Fruit fly (Drosophila melanogaster): ENCODE measurements around the gene CG9705.

CG9705 gene

dm6 chr3L:16801499-16802452, 21.9 kb downstream of the CG9705 start (continued):
- no peak for TF ChIP-seq pan (optimal IDR thresholded peaks at IDR 0.05)
- peak in 1 of 2 experiments; percentile 49 for TF ChIP-seq pan (GFP tag; optimal IDR thresholded peaks at IDR 0.05 in 1 of 2, IDR thresholded peaks at IDR 0.05 in 1 of 2)
- TF ChIP-seq CG32532 (GFP tag; IDR thresholded peaks at IDR 0.05), result no peak
- peak; percentile 61 for TF ChIP-seq PHDP (tag; optimal IDR thresholded peaks at IDR 0.05)
- TF ChIP-seq bab2 (GFP tag; optimal IDR thresholded peaks at IDR 0.05), result peak; percentile 47
- no peak for TF ChIP-seq Poxn (GFP tag; IDR thresholded peaks at IDR 0.05)
- TF ChIP-seq HHEX (GFP tag; optimal IDR thresholded peaks at IDR 0.05), result peak; percentile 45
- no peak for TF ChIP-seq salm (tag; optimal IDR thresholded peaks at IDR 0.05)
- no peak for TF ChIP-seq CG31224 (GFP tag; IDR thresholded peaks at IDR 0.05)
- TF ChIP-seq row (GFP tag; IDR thresholded peaks at IDR 0.05), result peak; percentile 82
- no peak for TF ChIP-seq CG3065 (GFP tag; optimal IDR thresholded peaks at IDR 0.05)
- TF ChIP-seq Taf1 (GFP tag; IDR thresholded peaks at IDR 0.05), result no peak
- TF ChIP-seq sob (GFP tag; IDR thresholded peaks at IDR 0.05), result no peak; the same call in 1 of the 2 replicates
- no peak for TF ChIP-seq abd-A (tag; optimal IDR thresholded peaks at IDR 0.05)
- TF ChIP-seq CG9932 (GFP tag; IDR thresholded peaks at IDR 0.05), result no peak
- TF ChIP-seq Dp (GFP tag; optimal IDR thresholded peaks at IDR 0.05), result no peak
- no peak for TF ChIP-seq fu2 (GFP tag; optimal IDR thresholded peaks at IDR 0.05)
- no peak for TF ChIP-seq ap (GFP tag; IDR thresholded peaks at IDR 0.05)
- no peak for TF ChIP-seq cas (GFP tag; IDR thresholded peaks at IDR 0.05)
- TF ChIP-seq CG7786 (GFP tag; optimal IDR thresholded peaks at IDR 0.05), result peak; percentile 2
- TF ChIP-seq CG16779 (GFP tag; IDR thresholded peaks at IDR 0.05), result no peak
- no peak for TF ChIP-seq HmgZ (tag; optimal IDR thresholded peaks at IDR 0.05)
- TF ChIP-seq ssp (GFP tag; IDR thresholded peaks at IDR 0.05), result peak; percentile 30; the same call in 1 of the 2 replicates
- no peak for TF ChIP-seq pzg (GFP tag; optimal IDR thresholded peaks at IDR 0.05)
- TF ChIP-seq CG14965 (GFP tag; optimal IDR thresholded peaks at IDR 0.05; ENCODE audit: borderline replicate concordance), result no peak
- peak; percentile 43 for TF ChIP-seq lab (GFP tag; optimal IDR thresholded peaks at IDR 0.05)
- TF ChIP-seq CG9437 (GFP tag; optimal IDR thresholded peaks at IDR 0.05), result peak; percentile 48
- TF ChIP-seq fd3F (GFP tag; optimal IDR thresholded peaks at IDR 0.05), result no peak
- peak; percentile 64 for TF ChIP-seq fd96Cb (tag; optimal IDR thresholded peaks at IDR 0.05)
- peak; percentile 14 for TF ChIP-seq CG1529 (GFP tag; optimal IDR thresholded peaks at IDR 0.05)
- no peak; the same call in 1 of the 2 replicates for TF ChIP-seq onecut (GFP tag; IDR thresholded peaks at IDR 0.05)
- TF ChIP-seq CG9215 (GFP tag; IDR thresholded peaks at IDR 0.05), result peak; percentile 54; the same call in 1 of the 2 replicates
- TF ChIP-seq nerfin-1 (tag; optimal IDR thresholded peaks at IDR 0.05), result no peak
- TF ChIP-seq Sin3A (optimal IDR thresholded peaks at IDR 0.05), result no peak
- TF ChIP-seq Lhr (GFP tag; optimal IDR thresholded peaks at IDR 0.05), result no peak
- no peak for TF ChIP-seq Oaz (GFP tag; IDR thresholded peaks at IDR 0.05)
- TF ChIP-seq B-H2 (GFP tag; optimal IDR thresholded peaks at IDR 0.05), result no peak
- peak; percentile 71 for TF ChIP-seq CG6689 (GFP tag; IDR thresholded peaks at IDR 0.05)
- TF ChIP-seq CG8089 (GFP tag; optimal IDR thresholded peaks at IDR 0.05), result no peak
- TF ChIP-seq jumu (GFP tag; optimal IDR thresholded peaks at IDR 0.05), result no peak
- TF ChIP-seq aop (GFP tag; IDR thresholded peaks at IDR 0.05), result no peak
- TF ChIP-seq CG30020 (tag; optimal IDR thresholded peaks at IDR 0.05), result no peak
- no peak; the same call in 1 of the 2 replicates for TF ChIP-seq CG4404 (GFP tag; IDR thresholded peaks at IDR 0.05)
- TF ChIP-seq Tbp (GFP tag; optimal IDR thresholded peaks at IDR 0.05), result no peak
- TF ChIP-seq CG3995 (GFP tag; optimal IDR thresholded peaks at IDR 0.05), result no peak
- TF ChIP-seq mam (GFP tag; optimal IDR thresholded peaks at IDR 0.05), result no peak
- TF ChIP-seq CG6175 (GFP tag; IDR thresholded peaks at IDR 0.05), result 0 out of 3 replicates have a peak, but pooled peaks have one; percentile 27
- no peak for TF ChIP-seq inv (GFP tag; IDR thresholded peaks at IDR 0.05; ENCODE audit: partially characterized antibody)
- no peak for TF ChIP-seq CG10147 (GFP tag; optimal IDR thresholded peaks at IDR 0.05)
- no peak for TF ChIP-seq MTF-1 (GFP tag; optimal IDR thresholded peaks at IDR 0.05; ENCODE audit: borderline replicate concordance)

Data from whole organism, embryonic.